Worm (Caenorhabditis elegans): ENCODE results near the gene F27E5.8.
A peak's percentile ranks its signal among the peaks of the same experiment; 100 is the strongest.

ce11 chrII:10174338-10174737 lies 47.0 kb upstream of the F27E5.8 start, which contains the start of gene F33H1.4:
- TF ChIP-seq him-1 (tag; optimal IDR thresholded peaks at IDR 0.05) (peak; percentile 22), W03F9.2 (tag; optimal IDR thresholded peaks at IDR 0.05) (no peak)
